Worm (Caenorhabditis elegans): ENCODE data around the gene Y56A3A.41.

DNA sequence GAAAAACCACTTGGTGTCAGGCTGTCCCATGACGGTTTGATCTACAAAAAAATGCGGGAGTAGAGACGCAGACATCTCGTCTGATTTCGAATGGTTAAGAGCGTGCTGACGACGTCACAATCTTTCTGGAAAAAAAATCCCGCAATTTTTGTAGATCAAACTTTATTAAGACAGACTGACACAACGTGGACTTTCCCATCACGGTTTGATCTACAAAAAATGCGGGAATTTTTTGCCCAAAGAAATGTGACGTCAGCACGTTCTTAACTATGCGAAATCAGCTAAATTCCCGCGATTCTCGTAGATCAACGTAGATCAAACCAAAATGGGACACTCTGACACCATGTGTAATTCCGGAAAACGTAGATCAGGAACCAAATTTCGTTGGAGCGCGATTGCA, 45.7 kb upstream of the Y56A3A.41 start:
- TF ChIP-seq egl-27 (tag; optimal IDR thresholded peaks at IDR 0.05) (no peak), ceh-88 (GFP tag; IDR thresholded peaks at IDR 0.05) (no peak), dpl-1 (GFP tag; optimal IDR thresholded peaks at IDR 0.05) (no peak), ztf-4 (tag; optimal IDR thresholded peaks at IDR 0.05) (no peak), lsy-2 (tag; optimal IDR thresholded peaks at IDR 0.05) (no peak), zag-1 (tag; optimal IDR thresholded peaks at IDR 0.05) (no peak)
